Fruit fly (Drosophila melanogaster) whole organism, embryonic: ENCODE measurements around the gene CG6330.

Experiments used
- Atf6 ChIP-seq: fragments of 200-800 bp; sonication (Bioruptor generic); IDR thresholded peaks from 2 replicates; pipeline ENCODE4 v1.3.6; 2022; ENCODE audit warnings: missing biosample characterization, missing genetic modification characterization
- CG10209 ChIP-seq: fragments of 200-800 bp; sonication (Bioruptor generic); optimal IDR thresholded peaks from 3 replicates; lab custom pipeline; 2017; ENCODE audit warnings: missing biosample characterization, mild to moderate bottlenecking, missing genetic modification characterization, missing genetic modification reagents
- CG10959 ChIP-seq: fragments of 200-800 bp; sonication (Bioruptor generic); IDR thresholded peaks from 2 replicates; pipeline ENCODE4 v1.3.6; 2022; ENCODE audit warnings: missing biosample characterization, missing genetic modification characterization
- CG12155 ChIP-seq: fragments of 200-800 bp; sonication (Bioruptor generic); optimal IDR thresholded peaks from 3 replicates; lab custom pipeline; 2016; ENCODE audit warnings: missing biosample characterization, missing genetic modification characterization
- CG13296 ChIP-seq: fragments of 200-800 bp; sonication (Bioruptor generic); optimal IDR thresholded peaks from 3 replicates; lab custom pipeline; 2018; ENCODE audit warnings: missing biosample characterization, mild to moderate bottlenecking, missing genetic modification characterization
- CG13424 ChIP-seq: fragments of 200-800 bp; sonication (Bioruptor generic); optimal IDR thresholded peaks from 2 replicates; lab custom pipeline; 2019; ENCODE audit warnings: missing biosample characterization, mild to moderate bottlenecking, missing genetic modification characterization, moderate library complexity
- CG13624 ChIP-seq: fragments of 200-800 bp; sonication (Bioruptor generic); optimal IDR thresholded peaks from 2 replicates; lab custom pipeline; 2016; ENCODE audit warnings: missing biosample characterization, missing genetic modification characterization
- CG14014 ChIP-seq: fragments of 200-800 bp; sonication (Bioruptor generic); IDR thresholded peaks from 2 replicates; pipeline ENCODE4 v1.3.6; 2022; ENCODE audit warnings: missing biosample characterization, missing genetic modification characterization
- CG14441 ChIP-seq: fragments of 200-800 bp; sonication (Bioruptor generic); IDR thresholded peaks from 2 replicates; pipeline ENCODE4 v1.3.6; 2022; ENCODE audit warnings: missing biosample characterization, missing genetic modification characterization
- CG15073 ChIP-seq: fragments of 200-800 bp; sonication (Bioruptor generic); optimal IDR thresholded peaks from 2 replicates; lab custom pipeline; 2016; ENCODE audit warnings: missing biosample characterization, missing genetic modification characterization
- CG1603 ChIP-seq: fragments of 200-800 bp; sonication (Bioruptor generic); optimal IDR thresholded peaks from 2 replicates; lab custom pipeline; 2019; ENCODE audit warnings: missing biosample characterization, mild to moderate bottlenecking, missing genetic modification characterization, moderate library complexity
- CG16813 ChIP-seq: fragments of 200-800 bp; sonication (Bioruptor generic); IDR thresholded peaks from 3 replicates; pipeline ENCODE4 v1.3.6; 2022; ENCODE audit warnings: missing biosample characterization, missing genetic modification characterization; ENCODE audit not compliant: partially characterized antibody
- CG18262 ChIP-seq: fragments of 200-800 bp; optimal IDR thresholded peaks from 3 replicates; lab custom pipeline; 2019; ENCODE audit warnings: missing biosample characterization, mild to moderate bottlenecking, missing genetic modification characterization, moderate library complexity
- CG18764 ChIP-seq: fragments of 200-800 bp; sonication (Bioruptor generic); optimal IDR thresholded peaks from 3 replicates; lab custom pipeline; 2016; ENCODE audit warnings: missing biosample characterization, missing genetic modification characterization
- CG2875 ChIP-seq: fragments of 200-800 bp; sonication (Bioruptor generic); optimal IDR thresholded peaks from 2 replicates; lab custom pipeline; 2017; ENCODE audit warnings: missing biosample characterization, mild to moderate bottlenecking, missing genetic modification characterization, missing genetic modification reagents
- CG31365 ChIP-seq: fragments of 200-800 bp; sonication (Bioruptor generic); optimal IDR thresholded peaks from 2 replicates; lab custom pipeline; 2018; ENCODE audit warnings: missing biosample characterization, mild to moderate bottlenecking, missing genetic modification characterization
- CG34376 ChIP-seq: fragments of 200-800 bp; sonication (Bioruptor generic); optimal IDR thresholded peaks from 2 replicates; lab custom pipeline; 2018; ENCODE audit warnings: missing biosample characterization, mild to moderate bottlenecking, missing genetic modification characterization
- CG4404 ChIP-seq: fragments of 200-800 bp; sonication (Bioruptor generic); IDR thresholded peaks from 2 replicates; pipeline ENCODE4 v1.3.6; 2022; ENCODE audit warnings: missing biosample characterization, missing genetic modification characterization
- CG6765 ChIP-seq: fragments of 200-800 bp; sonication (Bioruptor generic); optimal IDR thresholded peaks from 3 replicates; lab custom pipeline; 2017; ENCODE audit warnings: missing biosample characterization, mild to moderate bottlenecking, missing genetic modification characterization
- CG7839 ChIP-seq: fragments of 200-800 bp; sonication (Bioruptor generic); optimal IDR thresholded peaks from 3 replicates; lab custom pipeline; 2018; ENCODE audit warnings: missing biosample characterization, mild to moderate bottlenecking, missing genetic modification characterization, moderate library complexity
- CG8089 ChIP-seq: fragments of 200-800 bp; sonication (Bioruptor generic); optimal IDR thresholded peaks from 3 replicates; lab custom pipeline; 2016; ENCODE audit warnings: missing biosample characterization, missing genetic modification characterization
- Camta ChIP-seq: fragments of 200-800 bp; sonication (Bioruptor generic); optimal IDR thresholded peaks from 2 replicates; lab custom pipeline; 2016; ENCODE audit warnings: missing biosample characterization, missing genetic modification characterization
- Doc3 ChIP-seq: fragments of 200-800 bp; sonication (Bioruptor generic); IDR thresholded peaks from 3 replicates; pipeline ENCODE4 v1.3.6; 2022; ENCODE audit warnings: missing biosample characterization, missing genetic modification characterization; ENCODE audit not compliant: partially characterized antibody
- Eip74EF ChIP-seq, 2 experiments: fragments of 200-800 bp in 1 of 2; fragments of >200 bp in 1 of 2; sonication (Bioruptor generic) in 1 of 2; optimal IDR thresholded peaks; 2 replicates each; lab custom pipeline; 2017 to 2019; ENCODE audit warnings: missing biosample characterization in 2 of 2, missing genetic modification characterization in 2 of 2, mild to moderate bottlenecking in 1 of 2, moderate library complexity in 1 of 2
- HLH3B ChIP-seq: fragments of 200-800 bp; sonication (Bioruptor generic); IDR thresholded peaks from 2 replicates; pipeline ENCODE4 v1.3.6; 2022; ENCODE audit warnings: missing biosample characterization, missing genetic modification characterization
- Jarid2 ChIP-seq: fragments of 200-800 bp; sonication (Bioruptor generic); optimal IDR thresholded peaks from 3 replicates; lab custom pipeline; 2017; ENCODE audit warnings: mild to moderate bottlenecking, missing biosample characterization, missing genetic modification reagents, missing genetic modification characterization
- MBD-R2 ChIP-seq: fragments of 200-800 bp; sonication (Bioruptor generic); IDR thresholded peaks from 2 replicates; pipeline ENCODE4 v1.3.6; 2022; ENCODE audit warnings: missing biosample characterization, missing genetic modification characterization
- MESR4 ChIP-seq: fragments of 200-800 bp; sonication (Bioruptor generic); optimal IDR thresholded peaks from 2 replicates; lab custom pipeline; 2018; ENCODE audit warnings: missing biosample characterization, mild to moderate bottlenecking, missing genetic modification characterization, moderate library complexity
- Max ChIP-seq: fragments of 200-800 bp; sonication (Bioruptor generic); optimal IDR thresholded peaks from 2 replicates; lab custom pipeline; 2016; ENCODE audit warnings: missing biosample characterization, mild to moderate bottlenecking, missing genetic modification characterization
- NC2β ChIP-seq: fragments of 200-800 bp; sonication (Bioruptor generic); optimal IDR thresholded peaks from 2 replicates; lab custom pipeline; 2016; ENCODE audit warnings: missing biosample characterization, missing genetic modification characterization
- NfI ChIP-seq: fragments of 200-800 bp; sonication (Bioruptor generic); optimal IDR thresholded peaks from 3 replicates; lab custom pipeline; 2018; ENCODE audit warnings: missing biosample characterization, mild to moderate bottlenecking, missing genetic modification characterization, moderate library complexity
- Optix ChIP-seq: fragments of 200-800 bp; sonication (Bioruptor generic); IDR thresholded peaks from 3 replicates; pipeline ENCODE4 v1.3.6; 2022; ENCODE audit warnings: missing biosample characterization, missing genetic modification characterization
- Stat92E ChIP-seq, 3 experiments: fragments of >200 bp in 2 of 3; fragments of 200-800 bp in 1 of 3; sonication (Bioruptor generic) in 1 of 3; optimal IDR thresholded peaks; 2 replicates each; lab custom pipeline; 2017 to 2019; ENCODE audit warnings: missing biosample characterization in 3 of 3, missing genetic modification characterization in 3 of 3, mild to moderate bottlenecking in 1 of 3, moderate library complexity in 1 of 3
- Taf1 ChIP-seq: fragments of 200-800 bp; sonication (Bioruptor generic); IDR thresholded peaks from 2 replicates; pipeline ENCODE4 v1.3.6; 2022; ENCODE audit warnings: missing biosample characterization, missing genetic modification characterization
- bab2 ChIP-seq: fragments of 200-800 bp; sonication (Bioruptor generic); optimal IDR thresholded peaks from 2 replicates; lab custom pipeline; 2016; ENCODE audit warnings: missing biosample characterization, missing genetic modification characterization
- dmrt11E ChIP-seq: fragments of 200-800 bp; sonication (Bioruptor generic); optimal IDR thresholded peaks from 3 replicates; lab custom pipeline; 2018; ENCODE audit warnings: missing biosample characterization, mild to moderate bottlenecking, missing genetic modification characterization, moderate library complexity
- ewg ChIP-seq: fragments of 200-800 bp; sonication (Bioruptor generic); optimal IDR thresholded peaks from 3 replicates; lab custom pipeline; 2017; ENCODE audit warnings: mild to moderate bottlenecking, missing biosample characterization, missing genetic modification reagents, missing genetic modification characterization
- gro ChIP-seq: fragments of 200-800 bp; sonication (Bioruptor generic); optimal IDR thresholded peaks from 2 replicates; lab custom pipeline; 2016; ENCODE audit warnings: missing biosample characterization, missing genetic modification characterization
- kah ChIP-seq: fragments of 200-800 bp; sonication (Bioruptor generic); optimal IDR thresholded peaks from 2 replicates; lab custom pipeline; 2018; ENCODE audit warnings: missing biosample characterization, mild to moderate bottlenecking, missing genetic modification characterization
- nau ChIP-seq: fragments of 200-800 bp; sonication (Bioruptor generic); optimal IDR thresholded peaks from 3 replicates; lab custom pipeline; 2017; ENCODE audit warnings: missing biosample characterization, mild to moderate bottlenecking, missing genetic modification characterization, missing genetic modification reagents
- nerfin-2 ChIP-seq: fragments of 200-800 bp; sonication (Bioruptor generic); IDR thresholded peaks from 2 replicates; pipeline ENCODE4 v1.3.6; 2022; ENCODE audit warnings: missing biosample characterization, missing genetic modification characterization; ENCODE audit not compliant: partially characterized antibody
- nmo ChIP-seq: fragments of 200-800 bp; sonication (Bioruptor generic); optimal IDR thresholded peaks from 2 replicates; lab custom pipeline; 2018; ENCODE audit warnings: missing biosample characterization, mild to moderate bottlenecking, missing genetic modification characterization, moderate library complexity
- ro ChIP-seq: fragments of 200-800 bp; sonication (Bioruptor generic); IDR thresholded peaks from 2 replicates; pipeline ENCODE4 v1.3.6; 2022; ENCODE audit warnings: missing biosample characterization, missing genetic modification characterization
- sens ChIP-seq: fragments of 200-800 bp; sonication (Bioruptor generic); peaks from one replicate; lab custom pipeline; 2016; ENCODE audit warnings: missing biosample characterization, missing genetic modification characterization
- sqz ChIP-seq: fragments of 200-800 bp; sonication (Bioruptor generic); optimal IDR thresholded peaks from 3 replicates; lab custom pipeline; 2018; ENCODE audit warnings: missing biosample characterization, mild to moderate bottlenecking, missing genetic modification characterization
- tna ChIP-seq: fragments of 200-800 bp; sonication (Bioruptor generic); IDR thresholded peaks from 2 replicates; pipeline ENCODE4 v1.3.6; 2022; ENCODE audit warnings: missing biosample characterization, missing genetic modification characterization; ENCODE audit not compliant: partially characterized antibody
- unpg ChIP-seq: fragments of 200-800 bp; sonication (Bioruptor generic); optimal IDR thresholded peaks from 3 replicates; lab custom pipeline; 2018; ENCODE audit warnings: missing biosample characterization, mild to moderate bottlenecking, missing genetic modification characterization, moderate library complexity
- vvl ChIP-seq: fragments of 200-800 bp; sonication (Bioruptor generic); IDR thresholded peaks from 2 replicates; pipeline ENCODE4 v1.3.6; 2022; ENCODE audit warnings: missing biosample characterization, missing genetic modification characterization
- wek ChIP-seq: fragments of 200-800 bp; sonication (Bioruptor generic); optimal IDR thresholded peaks from 3 replicates; lab custom pipeline; 2018; ENCODE audit warnings: missing biosample characterization, mild to moderate bottlenecking, missing genetic modification characterization, moderate library complexity
- wor ChIP-seq: fragments of 200-800 bp; sonication (Bioruptor generic); IDR thresholded peaks from 2 replicates; pipeline ENCODE4 v1.3.6; 2022; ENCODE audit warnings: missing biosample characterization, missing genetic modification characterization

The CG6330 gene

DNA sequence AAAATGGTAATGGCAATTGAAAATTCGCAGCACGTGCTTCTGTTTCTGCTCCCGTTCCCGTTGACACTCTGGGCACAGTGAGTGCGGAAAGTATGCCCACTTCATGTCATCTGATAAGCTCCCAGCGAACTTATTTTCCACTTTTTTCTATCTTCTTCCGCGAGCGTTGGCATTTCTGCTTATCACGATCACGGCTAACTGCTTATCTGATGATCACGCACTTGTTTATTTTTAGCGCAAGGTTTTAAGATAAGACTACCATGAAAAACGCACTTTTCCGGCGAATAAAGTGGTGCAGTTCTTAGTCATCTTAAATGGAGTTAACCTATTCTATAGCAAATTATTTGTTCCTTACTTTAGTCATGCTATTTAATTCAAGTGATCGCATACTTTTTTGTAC, 20.9 kb downstream of the CG6330 start (continued):
- TF ChIP-seq CG15073 (GFP tag; lab: Kevin White, UChicago) (no peak), wor (GFP tag; lab: Robert Waterston, UW) (0 out of 2 replicates have a peak, but pooled peaks have one; percentile 22), nau (GFP tag; lab: Kevin White, UChicago) (peak; percentile 33), Atf6 (GFP tag; lab: Robert Waterston, UW) (no peak), HLH3B (GFP tag; lab: Robert Waterston, UW) (peak; percentile 19; the same call in 1 of the 2 replicates), CG13296 (GFP tag; lab: Kevin White, UChicago) (peak; percentile 39), sqz (GFP tag; lab: Kevin White, UChicago) (no peak), MBD-R2 (no peak), unpg (GFP tag; lab: Kevin White, UChicago) (peak; percentile 26), CG6765 (GFP tag; lab: Kevin White, UChicago) (peak; percentile 3), kah (GFP tag; lab: Kevin White, UChicago) (no peak), Optix (GFP tag; lab: Robert Waterston, UW) (no peak), NfI (peak; percentile 39), Doc3 (GFP tag; lab: Robert Waterston, UW) (no peak), CG2875 (GFP tag; lab: Kevin White, UChicago) (peak; percentile 20), CG13424 (tag; lab: Kevin White, UChicago) (peak; percentile 48), NC2β (GFP tag; lab: Kevin White, UChicago) (peak; percentile 6), sens (peak; percentile 83), Stat92E (GFP tag; optimal IDR thresholded peaks at IDR 0.05; lab: Kevin White, UChicago) (no peak), CG12155 (GFP tag; lab: Kevin White, UChicago) (peak; percentile 23), wek (GFP tag; lab: Kevin White, UChicago) (no peak), CG18262 (tag; lab: Kevin White, UChicago) (peak; percentile 52), CG14014 (GFP tag; lab: Robert Waterston, UW) (0 out of 2 replicates have a peak, but pooled peaks have one; percentile 32), CG7839 (tag; lab: Kevin White, UChicago) (peak; percentile 65), Jarid2 (GFP tag; lab: Kevin White, UChicago) (peak; percentile 17), CG10959 (no peak), CG18764 (GFP tag; lab: Kevin White, UChicago) (no peak), CG14441 (peak; percentile 31), tna (GFP tag; lab: Robert Waterston, UW) (no peak), nerfin-2 (GFP tag; lab: Robert Waterston, UW) (no peak), dmrt11E (no peak), ewg (GFP tag; lab: Kevin White, UChicago) (peak; percentile 29), CG10209 (peak; percentile 32), Eip74EF (GFP tag; optimal IDR thresholded peaks at IDR 0.05; lab: Kevin White, UChicago) (peak in 1 of 2 experiments; percentile 47), Max (GFP tag; lab: Kevin White, UChicago) (peak; percentile 18), CG34376 (peak; percentile 6), nmo (GFP tag; lab: Kevin White, UChicago) (peak; percentile 65), CG1603 (tag; lab: Kevin White, UChicago) (no peak), bab2 (peak; percentile 48), MESR4 (GFP tag; lab: Kevin White, UChicago) (no peak), CG8089 (GFP tag; lab: Kevin White, UChicago) (peak; percentile 7), CG16813 (no peak), CG31365 (tag; lab: Kevin White, UChicago) (no peak), Taf1 (GFP tag; lab: Robert Waterston, UW) (no peak), CG13624 (GFP tag; lab: Kevin White, UChicago) (peak; percentile 35), ro (GFP tag; lab: Robert Waterston, UW) (no peak), Camta (GFP tag; lab: Kevin White, UChicago) (peak; percentile 23), gro (peak; percentile 36), vvl (GFP tag; lab: Robert Waterston, UW) (peak; percentile 65), CG4404 (GFP tag; lab: Robert Waterston, UW) (no peak)
